Worm (Caenorhabditis elegans): ENCODE measurements around the gene aqp-3.

Gene aqp-3

DNA sequence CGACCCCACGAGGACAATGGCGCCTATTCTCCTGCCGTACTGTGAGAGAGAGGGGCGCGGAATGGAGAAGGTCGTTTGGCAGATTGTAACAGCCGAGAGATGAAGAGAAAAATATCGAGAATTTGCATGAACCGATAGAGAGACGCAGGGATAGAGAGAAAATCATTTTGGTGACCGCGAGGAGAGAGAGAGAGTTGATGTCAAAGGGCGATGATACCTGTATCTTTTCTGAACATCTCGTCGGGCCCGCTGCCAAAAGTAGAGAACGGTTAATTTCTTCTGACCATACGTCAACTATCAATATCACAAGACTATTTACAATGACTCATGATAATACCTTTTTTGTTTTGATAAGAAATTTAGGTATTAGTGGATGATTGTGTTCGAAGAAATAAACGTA lies 9.7 kb upstream of the aqp-3 start (continued):
- TF ChIP-seq php-3 (GFP tag; IDR thresholded peaks at IDR 0.05): no peak
- no peak for TF ChIP-seq madf-9 (GFP tag; conservative IDR thresholded peaks at IDR 0.05)
- no peak for TF ChIP-seq ces-1 (GFP tag; optimal IDR thresholded peaks at IDR 0.05)
- no peak for TF ChIP-seq nhr-42 (GFP tag; IDR thresholded peaks at IDR 0.05)
- TF ChIP-seq F37D6.2 (tag; optimal IDR thresholded peaks at IDR 0.05): no peak
- TF ChIP-seq lin-15B (tag; optimal IDR thresholded peaks at IDR 0.05): no peak
- TF ChIP-seq nhr-25 (tag; optimal IDR thresholded peaks at IDR 0.05; ENCODE audit: borderline replicate concordance, insufficient read depth): peak; percentile 83
- no peak for TF ChIP-seq nhr-76 (tag; optimal IDR thresholded peaks at IDR 0.05)
- TF ChIP-seq pqm-1 (tag; optimal IDR thresholded peaks at IDR 0.05): no peak
- TF ChIP-seq arid-1 (GFP tag; conservative IDR thresholded peaks at IDR 0.05): no peak
- no peak for TF ChIP-seq set-16 (GFP tag; IDR thresholded peaks at IDR 0.05)
- TF ChIP-seq lsy-2 (tag; optimal IDR thresholded peaks at IDR 0.05): peak in 1 of 2 experiments; percentile 48
- TF ChIP-seq unc-62 (GFP tag; optimal IDR thresholded peaks at IDR 0.05 in 1 of 2): no peak
- TF ChIP-seq unc-62 (tag; optimal IDR thresholded peaks at IDR 0.05): no peak
- TF ChIP-seq dmd-6 (GFP tag; IDR thresholded peaks at IDR 0.05): peak; percentile 55
- TF ChIP-seq nhr-102 (tag; optimal IDR thresholded peaks at IDR 0.05): no peak
- TF ChIP-seq mep-1 (tag; optimal IDR thresholded peaks at IDR 0.05): peak; percentile 66
- no peak for TF ChIP-seq nhr-48 (tag; optimal IDR thresholded peaks at IDR 0.05)
- TF ChIP-seq Y5F2A.4 (GFP tag; optimal IDR thresholded peaks at IDR 0.05): no peak
- TF ChIP-seq tag-97 (GFP tag; IDR thresholded peaks at IDR 0.05): no peak
- no peak for TF ChIP-seq lin-13 (GFP tag; optimal IDR thresholded peaks at IDR 0.05)
- TF ChIP-seq lir-3 (tag; optimal IDR thresholded peaks at IDR 0.05): no peak
- TF ChIP-seq F10B5.3 (tag; optimal IDR thresholded peaks at IDR 0.05): no peak
- TF ChIP-seq ceh-28 (tag; optimal IDR thresholded peaks at IDR 0.05): no peak
- TF ChIP-seq rbr-2 (tag; optimal IDR thresholded peaks at IDR 0.05): no peak
- TF ChIP-seq zag-1 (tag; optimal IDR thresholded peaks at IDR 0.05): no peak
- no peak for TF ChIP-seq mxl-2 (GFP tag; conservative IDR thresholded peaks at IDR 0.05)
- peak; percentile 19 for TF ChIP-seq nhr-6 (tag; optimal IDR thresholded peaks at IDR 0.05)
- no peak for TF ChIP-seq nhr-10 (tag; optimal IDR thresholded peaks at IDR 0.05)
- TF ChIP-seq daf-16 (GFP tag; optimal IDR thresholded peaks at IDR 0.05): no peak
- no peak for TF ChIP-seq daf-16 (tag; optimal IDR thresholded peaks at IDR 0.05)
- TF ChIP-seq aha-1 (tag): peak; percentile 50
- no peak for TF ChIP-seq attf-4 (tag; optimal IDR thresholded peaks at IDR 0.05)
- peak; percentile 36; the same call in 1 of the 2 replicates for TF ChIP-seq ceh-20 (GFP tag; IDR thresholded peaks at IDR 0.05)
- no peak for TF ChIP-seq ctbp-1 (GFP tag; IDR thresholded peaks at IDR 0.05)
- TF ChIP-seq spr-1 (tag; optimal IDR thresholded peaks at IDR 0.05): no peak
- TF ChIP-seq mxl-3 (GFP tag; optimal IDR thresholded peaks at IDR 0.05): peak; percentile 33
- TF ChIP-seq lin-29 (GFP tag; IDR thresholded peaks at IDR 0.05): no peak
- 0 out of 2 replicates have a peak, but pooled peaks have one; percentile 51 for TF ChIP-seq tra-1 (GFP tag; IDR thresholded peaks at IDR 0.05)
- peak; percentile 68 for TF ChIP-seq hlh-11 (tag; optimal IDR thresholded peaks at IDR 0.05)
- TF ChIP-seq mes-2 (tag; optimal IDR thresholded peaks at IDR 0.05; ENCODE audit: poor library complexity, severe bottlenecking): peak; percentile 52
- TF ChIP-seq F26F4.8 (GFP tag; conservative IDR thresholded peaks at IDR 0.05): no peak
- no peak for TF ChIP-seq daf-8 (GFP tag; IDR thresholded peaks at IDR 0.05)
- TF ChIP-seq lim-7 (GFP tag; IDR thresholded peaks at IDR 0.05): no peak
- no peak for TF ChIP-seq hmg-1.1 (GFP tag; IDR thresholded peaks at IDR 0.05)
- TF ChIP-seq R02D3.7 (tag; optimal IDR thresholded peaks at IDR 0.05): no peak
- TF ChIP-seq hif-1 (tag; optimal IDR thresholded peaks at IDR 0.05): no peak
- no peak for TF ChIP-seq snpc-1.2 (GFP tag; IDR thresholded peaks at IDR 0.05)
- peak; percentile 15 for TF ChIP-seq nhr-77 (tag; optimal IDR thresholded peaks at IDR 0.05)
- TF ChIP-seq lin-38 (GFP tag; IDR thresholded peaks at IDR 0.05): no peak
- TF ChIP-seq fkh-10 (GFP tag; optimal IDR thresholded peaks at IDR 0.05): no peak
- TF ChIP-seq Y75B8A.6 (GFP tag; IDR thresholded peaks at IDR 0.05): no peak
- no peak for TF ChIP-seq zip-2 (tag; optimal IDR thresholded peaks at IDR 0.05)

All from whole organism, L4 larva.